Worm (Caenorhabditis elegans) whole organism, L4 larva: ENCODE data around the gene F52C6.3.

Source experiments
- D1046.2 ChIP-seq: fragments of 200-800 bp; sonication (Bioruptor generic); IDR thresholded peaks from 2 replicates; pipeline ENCODE4 v1.3.6; 2022; ENCODE audit warnings: missing genetic modification characterization, missing compliant biosample characterization
- aly-2 ChIP-seq: sonication (generic microtip); optimal IDR thresholded peaks from 2 replicates; lab custom pipeline; 2018; ENCODE audit warnings: missing biosample characterization, missing genetic modification characterization
- ceh-44 ChIP-seq: fragments of 200-800 bp; sonication (Bioruptor generic); IDR thresholded peaks from 2 replicates; pipeline ENCODE4 v1.3.6; 2022; ENCODE audit warnings: missing genetic modification reagents, missing genetic modification characterization, missing compliant biosample characterization
- ceh-82 ChIP-seq: sonication (generic microtip); optimal IDR thresholded peaks from 2 replicates; lab custom pipeline; 2017; ENCODE audit warnings: missing biosample characterization, missing genetic modification characterization
- lin-39 ChIP-seq: fragments of 150-350 bp; optimal IDR thresholded peaks from 2 replicates; lab custom pipeline; 2014; ENCODE audit warnings: missing biosample characterization, missing genetic modification reagents, missing genetic modification characterization
- lsy-2 ChIP-seq, 2 experiments: fragments of 150-350 bp in 1 of 2; sonication (generic microtip) in 1 of 2; optimal IDR thresholded peaks; 2 replicates each; lab custom pipeline; 2014 to 2017; ENCODE audit warnings: missing biosample characterization in 2 of 2, missing genetic modification characterization in 2 of 2
- nhr-237 ChIP-seq: sonication (generic microtip); optimal IDR thresholded peaks from 2 replicates; lab custom pipeline; 2017; ENCODE audit warnings: missing biosample characterization, missing genetic modification characterization
- nhr-6 ChIP-seq: fragments of 150-350 bp; optimal IDR thresholded peaks from 2 replicates; lab custom pipeline; 2014; ENCODE audit warnings: missing biosample characterization, missing genetic modification characterization
- skn-1 ChIP-seq: fragments of 150-350 bp; optimal IDR thresholded peaks from 2 replicates; lab custom pipeline; 2014; ENCODE audit warnings: missing biosample characterization, missing genetic modification characterization
- ztf-11 ChIP-seq: fragments of 150-350 bp; optimal IDR thresholded peaks from 2 replicates; lab custom pipeline; 2014; ENCODE audit warnings: missing biosample characterization, missing genetic modification characterization

ce11 chrII:1928578-1928977 is 4.0 kb downstream of the F52C6.3 start:
- TF ChIP-seq nhr-237 (tag; lab: Kevin White, UChicago) (no peak), nhr-6 (no peak), ceh-44 (GFP tag; lab: Robert Waterston, UW) (no peak), D1046.2 (GFP tag; lab: Robert Waterston, UW) (no peak), lsy-2 (tag; optimal IDR thresholded peaks at IDR 0.05; lab: Kevin White, UChicago) (no peak), ztf-11 (tag; lab: Kevin White, UChicago) (no peak), aly-2 (tag; lab: Kevin White, UChicago) (no peak), lin-39 (tag; lab: Kevin White, UChicago) (no peak), skn-1 (no peak), ceh-82 (tag; lab: Kevin White, UChicago) (no peak)
